Fruit fly (Drosophila melanogaster): ENCODE measurements around the gene emb.

The emb gene

dm6 chr2L:8371354-8371937 is 31.9 kb upstream of the emb start (continued):
- TF ChIP-seq abd-A (tag; optimal IDR thresholded peaks at IDR 0.05) (no peak), gem (tag; optimal IDR thresholded peaks at IDR 0.05) (peak; percentile 42), Fer1 (GFP tag; optimal IDR thresholded peaks at IDR 0.05) (no peak), CG11093 (GFP tag; IDR thresholded peaks at IDR 0.05) (no peak), sqz (GFP tag; optimal IDR thresholded peaks at IDR 0.05) (no peak), sd (tag; optimal IDR thresholded peaks at IDR 0.05) (no peak), tin (GFP tag; optimal IDR thresholded peaks at IDR 0.05) (no peak), CG6272 (GFP tag; IDR thresholded peaks at IDR 0.05) (no peak), Meics (GFP tag; optimal IDR thresholded peaks at IDR 0.05) (peak; percentile 48), CG13424 (tag; optimal IDR thresholded peaks at IDR 0.05) (peak; percentile 22), BtbVII (GFP tag; optimal IDR thresholded peaks at IDR 0.05) (peak; percentile 24), CG18262 (tag; optimal IDR thresholded peaks at IDR 0.05) (peak; percentile 18), CG4424 (GFP tag; optimal IDR thresholded peaks at IDR 0.05) (peak; percentile 22), CG9437 (GFP tag; optimal IDR thresholded peaks at IDR 0.05) (peak; percentile 27), CG8924 (tag; optimal IDR thresholded peaks at IDR 0.05) (peak; percentile 38), CG33213 (GFP tag; optimal IDR thresholded peaks at IDR 0.05) (no peak), Med (GFP tag) (peak; percentile 61), PHDP (tag; optimal IDR thresholded peaks at IDR 0.05) (peak; percentile 2), CG31441 (GFP tag; IDR thresholded peaks at IDR 0.05) (peak; percentile 50; the same call in 1 of the 2 replicates), row (GFP tag; IDR thresholded peaks at IDR 0.05) (peak; percentile 38; the same call in 1 of the 3 replicates), Sox102F (GFP tag; optimal IDR thresholded peaks at IDR 0.05) (peak; percentile 23), cg (GFP tag; optimal IDR thresholded peaks at IDR 0.05) (no peak), CG10267 (tag; optimal IDR thresholded peaks at IDR 0.05) (peak; percentile 7), HHEX (GFP tag; optimal IDR thresholded peaks at IDR 0.05) (peak; percentile 19), Hr51 (GFP tag; optimal IDR thresholded peaks at IDR 0.05) (peak in 1 of 2 experiments; percentile 52), CG10366 (GFP tag; IDR thresholded peaks at IDR 0.05) (0 out of 2 replicates have a peak, but pooled peaks have one; percentile 8), CG32767 (GFP tag; IDR thresholded peaks at IDR 0.05) (no peak), CG18599 (GFP tag; optimal IDR thresholded peaks at IDR 0.05) (peak; percentile 6), CG2678 (tag; optimal IDR thresholded peaks at IDR 0.05) (peak; percentile 65), CG11504 (tag; optimal IDR thresholded peaks at IDR 0.05) (peak; percentile 48), dmrt99B (tag; optimal IDR thresholded peaks at IDR 0.05) (peak; percentile 54), dysf (GFP tag; IDR thresholded peaks at IDR 0.05) (0 out of 3 replicates have a peak, but pooled peaks have one; percentile 12), CG12155 (GFP tag; optimal IDR thresholded peaks at IDR 0.05) (no peak), nmo (GFP tag; optimal IDR thresholded peaks at IDR 0.05) (peak; percentile 18), CG6813 (GFP tag; optimal IDR thresholded peaks at IDR 0.05) (peak; percentile 14), CG17359 (tag; optimal IDR thresholded peaks at IDR 0.05) (peak; percentile 14), Drgx (GFP tag; IDR thresholded peaks at IDR 0.05) (peak; percentile 41; the same call in 1 of the 2 replicates), slbo (GFP tag; IDR thresholded peaks at IDR 0.05) (no peak), CG12659 (GFP tag; optimal IDR thresholded peaks at IDR 0.05) (peak; percentile 23), CG13287 (GFP tag; IDR thresholded peaks at IDR 0.05; ENCODE audit: partially characterized antibody) (no peak), CG14441 (GFP tag; IDR thresholded peaks at IDR 0.05) (0 out of 2 replicates have a peak, but pooled peaks have one; percentile 30), lilli (GFP tag; optimal IDR thresholded peaks at IDR 0.05) (no peak), dimm (GFP tag; IDR thresholded peaks at IDR 0.05) (no peak), ara (GFP tag; IDR thresholded peaks at IDR 0.05) (no peak), CG7839 (tag; optimal IDR thresholded peaks at IDR 0.05) (peak; percentile 46), CG8388 (GFP tag; optimal IDR thresholded peaks at IDR 0.05) (peak; percentile 4), CG30403 (GFP tag; optimal IDR thresholded peaks at IDR 0.05) (peak; percentile 33), CHES-1-like (GFP tag; optimal IDR thresholded peaks at IDR 0.05) (no peak), phol (tag; optimal IDR thresholded peaks at IDR 0.05) (peak; percentile 23)
